Worm (Caenorhabditis elegans) whole organism, young adult: ENCODE data around the gene mam-4.
A peak's percentile ranks its signal among the peaks of the same experiment; 100 is the strongest.

Source experiments
- B0336.3 ChIP-seq: fragments of 200-800 bp; sonication (Bioruptor generic); IDR thresholded peaks from 2 replicates; pipeline ENCODE4 v1.3.6; 2022; ENCODE audit warnings: missing genetic modification characterization, missing compliant biosample characterization
- F37B4.10 ChIP-seq: fragments of 200-800 bp; sonication (Bioruptor generic); IDR thresholded peaks from 2 replicates; pipeline ENCODE4 v1.3.6; 2022; ENCODE audit warnings: missing genetic modification characterization, missing compliant biosample characterization
- F49E8.2 ChIP-seq: sonication (generic microtip); optimal IDR thresholded peaks from 3 replicates; lab custom pipeline; 2017; ENCODE audit warnings: missing genetic modification characterization, mild to moderate bottlenecking, missing compliant biosample characterization, antibody characterized with exemption, moderate library complexity; ENCODE audit not compliant: insufficient read depth
- Y53G8AR.9 ChIP-seq: fragments of 200-800 bp; sonication (Bioruptor generic); conservative IDR thresholded peaks from 2 replicates; pipeline ENCODE4 v1.3.6; 2022; ENCODE audit warnings: missing genetic modification reagents, missing genetic modification characterization, missing compliant biosample characterization
- Y67H2A.10 ChIP-seq: fragments of 200-800 bp; sonication (Bioruptor generic); conservative IDR thresholded peaks from 2 replicates; pipeline ENCODE4 v1.3.6; 2022; ENCODE audit warnings: missing genetic modification reagents, missing genetic modification characterization, missing compliant biosample characterization
- aptf-3 ChIP-seq: fragments of 200-800 bp; sonication (Bioruptor generic); IDR thresholded peaks from 2 replicates; pipeline ENCODE4 v1.3.6; 2022; ENCODE audit warnings: missing genetic modification characterization, missing compliant biosample characterization
- atf-7 ChIP-seq: sonication (generic microtip); optimal IDR thresholded peaks from 2 replicates; lab custom pipeline; 2017; ENCODE audit warnings: mild to moderate bottlenecking, missing genetic modification characterization, missing compliant biosample characterization
- athp-1 ChIP-seq: sonication (generic microtip); optimal IDR thresholded peaks from 2 replicates; lab custom pipeline; 2017; ENCODE audit warnings: mild to moderate bottlenecking, missing genetic modification characterization, missing compliant biosample characterization
- attf-6 ChIP-seq: fragments of 200-800 bp; sonication (Bioruptor generic); IDR thresholded peaks from 2 replicates; pipeline ENCODE4 v1.3.6; 2022; ENCODE audit warnings: missing genetic modification reagents, missing genetic modification characterization, missing compliant biosample characterization
- cebp-2 ChIP-seq: fragments of 200-800 bp; sonication (Bioruptor generic); IDR thresholded peaks from 2 replicates; pipeline ENCODE4 v1.3.6; 2022; ENCODE audit warnings: missing genetic modification characterization, missing compliant biosample characterization
- ceh-100 ChIP-seq: fragments of 200-800 bp; sonication (Bioruptor generic); IDR thresholded peaks from 2 replicates; pipeline ENCODE4 v1.3.6; 2022; ENCODE audit warnings: missing genetic modification reagents, missing genetic modification characterization, missing compliant biosample characterization
- ceh-40 ChIP-seq: fragments of 200-800 bp; sonication (Bioruptor generic); IDR thresholded peaks from 2 replicates; pipeline ENCODE4 v1.3.6; 2022; ENCODE audit warnings: missing genetic modification characterization, missing compliant biosample characterization
- dpff-1 ChIP-seq: sonication (generic microtip); optimal IDR thresholded peaks from 2 replicates; lab custom pipeline; 2017; ENCODE audit warnings: mild to moderate bottlenecking, missing genetic modification characterization, missing compliant biosample characterization
- dpl-1 ChIP-seq: fragments of 150-350 bp; optimal IDR thresholded peaks from 2 replicates; lab custom pipeline; 2014; ENCODE audit warnings: missing biosample characterization, missing genetic modification reagents, missing genetic modification characterization
- ekl-4 ChIP-seq: fragments of 200-800 bp; sonication (Bioruptor generic); IDR thresholded peaks from 2 replicates; pipeline ENCODE4 v1.3.6; 2022; ENCODE audit warnings: missing genetic modification reagents, missing genetic modification characterization, missing compliant biosample characterization
- ets-4 ChIP-seq: fragments of 200-800 bp; sonication (Bioruptor generic); optimal IDR thresholded peaks from 2 replicates; lab custom pipeline; 2018; ENCODE audit warnings: mild to moderate bottlenecking, missing genetic modification characterization, missing compliant biosample characterization
- hlh-26 ChIP-seq: fragments of 200-800 bp; sonication (Bioruptor generic); conservative IDR thresholded peaks from 2 replicates; pipeline ENCODE4 v1.3.6; 2022; ENCODE audit warnings: missing genetic modification reagents, missing genetic modification characterization, missing compliant biosample characterization
- hmg-1.2 ChIP-seq: fragments of 200-800 bp; sonication (Bioruptor generic); IDR thresholded peaks from 2 replicates; pipeline ENCODE4 v1.3.6; 2022; ENCODE audit warnings: missing genetic modification reagents, missing genetic modification characterization, missing compliant biosample characterization
- lag-1 ChIP-seq: fragments of 200-800 bp; sonication (Bioruptor generic); IDR thresholded peaks from 2 replicates; pipeline ENCODE4 v1.3.6; 2022; ENCODE audit warnings: missing genetic modification reagents, missing genetic modification characterization, missing compliant biosample characterization
- lin-35 ChIP-seq, 3 experiments: fragments of 150-350 bp in 2 of 3; sonication (generic microtip) in 1 of 3; optimal IDR thresholded peaks; 2 replicates each; lab custom pipeline; 2014 to 2018; ENCODE audit warnings: missing biosample characterization in 3 of 3, missing genetic modification characterization in 3 of 3, missing genetic modification reagents in 3 of 3
- lin-40 ChIP-seq: sonication (generic microtip); optimal IDR thresholded peaks from 2 replicates; lab custom pipeline; 2016; ENCODE audit warnings: missing genetic modification characterization, mild to moderate bottlenecking, missing compliant biosample characterization, missing genotype, missing genetic modification reagents
- lir-1 ChIP-seq: fragments of 200-800 bp; sonication (Bioruptor generic); conservative IDR thresholded peaks from 2 replicates; pipeline ENCODE4 v1.3.6; 2022; ENCODE audit warnings: missing genetic modification reagents, missing genetic modification characterization, missing compliant biosample characterization
- lsl-1 ChIP-seq: fragments of 200-800 bp; sonication (Bioruptor generic); optimal IDR thresholded peaks from 2 replicates; lab custom pipeline; 2018; ENCODE audit warnings: mild to moderate bottlenecking, missing genetic modification characterization, moderate library complexity, missing compliant biosample characterization
- madf-10 ChIP-seq: sonication (generic microtip); optimal IDR thresholded peaks from 2 replicates; lab custom pipeline; 2016; ENCODE audit warnings: mild to moderate bottlenecking, missing genetic modification characterization, missing compliant biosample characterization
- madf-3 ChIP-seq: fragments of 200-800 bp; sonication (Bioruptor generic); IDR thresholded peaks from 2 replicates; pipeline ENCODE4 v1.3.6; 2022; ENCODE audit warnings: missing genetic modification reagents, missing genetic modification characterization, missing compliant biosample characterization
- madf-8 ChIP-seq: fragments of 200-800 bp; sonication (Bioruptor generic); conservative IDR thresholded peaks from 2 replicates; pipeline ENCODE4 v1.3.6; 2022; ENCODE audit warnings: missing genetic modification reagents, missing genetic modification characterization, missing compliant biosample characterization
- nhr-120 ChIP-seq: fragments of 200-800 bp; sonication (Bioruptor generic); IDR thresholded peaks from 2 replicates; pipeline ENCODE4 v1.3.6; 2022; ENCODE audit warnings: missing genetic modification characterization, missing compliant biosample characterization
- nhr-179 ChIP-seq: sonication (generic microtip); optimal IDR thresholded peaks from 2 replicates; lab custom pipeline; 2016; ENCODE audit warnings: mild to moderate bottlenecking, missing genetic modification characterization, missing compliant biosample characterization
- nhr-80 ChIP-seq: sonication (generic microtip); optimal IDR thresholded peaks from 2 replicates; lab custom pipeline; 2016; ENCODE audit warnings: missing genetic modification characterization, missing compliant biosample characterization
- nhr-90 ChIP-seq: sonication (generic microtip); optimal IDR thresholded peaks from 2 replicates; lab custom pipeline; 2016; ENCODE audit warnings: missing genotype, mild to moderate bottlenecking, missing genetic modification characterization, missing compliant biosample characterization
- pbrm-1 ChIP-seq: fragments of 200-800 bp; sonication (Bioruptor generic); IDR thresholded peaks from 2 replicates; pipeline ENCODE4 v1.3.6; 2022; ENCODE audit warnings: missing genetic modification reagents, missing genetic modification characterization, missing compliant biosample characterization
- rec-8 ChIP-seq, 2 experiments: sonication (generic microtip); optimal IDR thresholded peaks; 2 replicates each; lab custom pipeline; 2016; ENCODE audit warnings: mild to moderate bottlenecking in 2 of 2, missing genetic modification characterization in 2 of 2, missing genetic modification reagents in 2 of 2, missing genotype in 2 of 2, missing biosample characterization in 1 of 2, missing compliant biosample characterization in 1 of 2, moderate library complexity in 1 of 2
- rpc-1 ChIP-seq, 2 experiments: fragments of 150-350 bp in 1 of 2; sonication (generic microtip) in 1 of 2; optimal IDR thresholded peaks; 2 replicates each; lab custom pipeline; 2014 to 2018; ENCODE audit warnings: missing biosample characterization in 1 of 2, missing genetic modification characterization in 1 of 2, missing genetic modification reagents in 1 of 2, missing genotype in 1 of 2
- sdz-38 ChIP-seq: sonication (generic microtip); optimal IDR thresholded peaks from 2 replicates; lab custom pipeline; 2016; ENCODE audit warnings: missing genotype, missing genetic modification characterization, missing compliant biosample characterization
- sea-2 ChIP-seq: fragments of 200-800 bp; sonication (Bioruptor generic); IDR thresholded peaks from 2 replicates; pipeline ENCODE4 v1.3.6; 2022; ENCODE audit warnings: missing genetic modification characterization, missing compliant biosample characterization
- snpc-1.1 ChIP-seq: sonication (generic microtip); optimal IDR thresholded peaks from 2 replicates; lab custom pipeline; 2017; ENCODE audit warnings: missing genetic modification characterization, mild to moderate bottlenecking, missing compliant biosample characterization, antibody characterized with exemption, moderate library complexity, missing genotype, missing genetic modification reagents; ENCODE audit not compliant: insufficient read depth
- snpc-3.4 ChIP-seq: sonication (generic microtip); optimal IDR thresholded peaks from 2 replicates; lab custom pipeline; 2017; ENCODE audit warnings: missing genetic modification characterization, mild to moderate bottlenecking, missing compliant biosample characterization, antibody characterized with exemption, moderate library complexity, missing genotype, missing genetic modification reagents
- snpc-4 ChIP-seq, 5 experiments: fragments of 150-350 bp in 1 of 5; sonication (generic microtip) in 4 of 5; optimal IDR thresholded peaks; 2 replicates each; lab custom pipeline; 2014 to 2018; ENCODE audit warnings: missing genetic modification characterization in 5 of 5, missing biosample characterization in 3 of 5, antibody characterized with exemption in 2 of 5, mild to moderate bottlenecking in 2 of 5, missing compliant biosample characterization in 2 of 5, missing genotype in 2 of 5, moderate library complexity in 2 of 5, missing genetic modification reagents in 1 of 5
- sptf-2 ChIP-seq: fragments of 200-800 bp; sonication (Bioruptor generic); optimal IDR thresholded peaks from 2 replicates; lab custom pipeline; 2018; ENCODE audit warnings: mild to moderate bottlenecking, missing genetic modification characterization, missing compliant biosample characterization
- tbx-9 ChIP-seq: sonication (generic microtip); optimal IDR thresholded peaks from 2 replicates; lab custom pipeline; 2016; ENCODE audit warnings: borderline replicate concordance, missing genetic modification characterization, inconsistent platforms, missing compliant biosample characterization
- tlf-1 ChIP-seq: fragments of 200-800 bp; sonication (Bioruptor generic); optimal IDR thresholded peaks from 2 replicates; lab custom pipeline; 2018; ENCODE audit warnings: mild to moderate bottlenecking, missing genetic modification characterization, missing compliant biosample characterization
- zfh-2 ChIP-seq: fragments of 200-800 bp; sonication (Bioruptor generic); conservative IDR thresholded peaks from 2 replicates; pipeline ENCODE4 v1.3.6; 2022; ENCODE audit warnings: missing genetic modification reagents, missing genetic modification characterization, missing compliant biosample characterization
- zim-3 ChIP-seq: sonication (generic microtip); optimal IDR thresholded peaks from 2 replicates; lab custom pipeline; 2017; ENCODE audit warnings: mild to moderate bottlenecking, missing genetic modification characterization, moderate library complexity, missing compliant biosample characterization
- ztf-26 ChIP-seq: sonication (generic microtip); optimal IDR thresholded peaks from 2 replicates; lab custom pipeline; 2017; ENCODE audit warnings: missing genetic modification characterization, missing compliant biosample characterization
- ztf-28 ChIP-seq: fragments of 200-800 bp; sonication (Bioruptor generic); IDR thresholded peaks from 2 replicates; pipeline ENCODE4 v1.3.6; 2022; ENCODE audit warnings: missing genetic modification reagents, missing genetic modification characterization, missing compliant biosample characterization
- ztf-3 ChIP-seq: fragments of 200-800 bp; sonication (Bioruptor generic); optimal IDR thresholded peaks from 2 replicates; lab custom pipeline; 2018; ENCODE audit warnings: mild to moderate bottlenecking, missing genetic modification characterization, missing compliant biosample characterization
- ztf-6 ChIP-seq: fragments of 200-800 bp; sonication (Bioruptor generic); IDR thresholded peaks from 2 replicates; pipeline ENCODE4 v1.3.6; 2022; ENCODE audit warnings: missing genetic modification reagents, missing genetic modification characterization, missing compliant biosample characterization

Gene mam-4

DNA sequence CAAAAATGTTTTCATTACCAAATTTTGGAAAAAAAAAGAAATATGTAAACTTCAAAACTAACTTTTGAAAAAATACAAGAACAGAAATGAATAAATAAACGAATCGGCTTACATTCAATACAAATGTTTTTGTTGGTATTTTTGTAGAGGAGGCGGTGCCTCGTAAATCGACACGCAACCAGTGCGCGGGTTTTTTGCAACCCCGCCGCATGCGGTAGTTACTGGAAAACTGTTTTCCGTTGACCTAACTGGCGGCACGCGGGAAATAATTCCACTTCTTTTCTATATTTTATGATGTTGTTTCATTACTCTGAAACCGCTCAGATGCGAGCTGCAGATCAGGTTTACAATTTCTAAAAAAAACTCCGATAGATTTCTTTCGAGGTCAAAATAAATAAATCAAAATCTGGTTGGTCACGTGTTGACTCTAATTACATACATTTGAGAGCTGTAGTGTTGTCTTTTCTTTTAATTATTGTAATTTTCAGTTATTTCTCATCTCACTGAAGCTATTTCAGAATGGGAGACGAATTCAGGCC lies 8.7 kb upstream of the mam-4 start, which contains the start of the genes dvc-1 and ima-1 (continued):
- TF ChIP-seq sea-2 (no peak), ztf-28 (0 out of 2 replicates have a peak, but pooled peaks have one; percentile 43), ets-4 (GFP tag; lab: Kevin White, UChicago) (no peak), ztf-6 (GFP tag; lab: Robert Waterston, UW) (no peak), lag-1 (GFP tag; lab: Robert Waterston, UW) (no peak), ekl-4 (peak; percentile 84), cebp-2 (GFP tag; lab: Robert Waterston, UW) (no peak), aptf-3 (GFP tag; lab: Robert Waterston, UW) (no peak), nhr-90 (tag; lab: Kevin White, UChicago) (no peak), tlf-1 (GFP tag; lab: Kevin White, UChicago) (peak; percentile 89), ceh-100 (GFP tag; lab: Robert Waterston, UW) (peak; percentile 86), atf-7 (no peak), ztf-3 (no peak), sptf-2 (no peak), rec-8 (tag; optimal IDR thresholded peaks at IDR 0.05; lab: Kevin White, UChicago) (no peak), Y53G8AR.9 (GFP tag; lab: Robert Waterston, UW) (peak; percentile 60), lsl-1 (GFP tag; lab: Kevin White, UChicago) (peak; percentile 81), B0336.3 (GFP tag; lab: Robert Waterston, UW) (peak; percentile 92), F37B4.10 (0 out of 2 replicates have a peak, but pooled peaks have one; percentile 49), dpl-1 (GFP tag; lab: Kevin White, UChicago) (peak; percentile 88), athp-1 (tag; lab: Kevin White, UChicago) (peak; percentile 80), lir-1 (GFP tag; lab: Robert Waterston, UW) (no peak), zfh-2 (GFP tag; lab: Robert Waterston, UW) (no peak), sdz-38 (no peak), hmg-1.2 (GFP tag; lab: Robert Waterston, UW) (peak; percentile 70; the same call in 1 of the 2 replicates), zim-3 (tag; lab: Kevin White, UChicago) (no peak), pbrm-1 (GFP tag; lab: Robert Waterston, UW) (peak; percentile 60), snpc-4 (GFP tag; optimal IDR thresholded peaks at IDR 0.05; lab: Kevin White, UChicago) (peak; percentile 45), snpc-4 (tag; optimal IDR thresholded peaks at IDR 0.05; lab: Kevin White, UChicago) (peak; percentile 38 to 79 (median 64)), attf-6 (GFP tag; lab: Robert Waterston, UW) (peak; percentile 51; the same call in 1 of the 2 replicates), nhr-179 (no peak), hlh-26 (GFP tag; lab: Robert Waterston, UW) (no peak), nhr-120 (GFP tag; lab: Robert Waterston, UW) (no peak), tbx-9 (tag; lab: Kevin White, UChicago) (no peak), snpc-1.1 (tag; lab: Kevin White, UChicago) (peak; percentile 37), nhr-80 (tag; lab: Kevin White, UChicago) (peak; percentile 45), lin-35 (GFP tag; optimal IDR thresholded peaks at IDR 0.05; lab: Kevin White, UChicago) (peak; percentile 8 to 59 (median 43)), madf-8 (GFP tag; lab: Robert Waterston, UW) (peak; percentile 93), lin-40 (tag; lab: Kevin White, UChicago) (no peak), Y67H2A.10 (GFP tag; lab: Robert Waterston, UW) (peak; percentile 77), snpc-3.4 (tag; lab: Kevin White, UChicago) (peak; percentile 76), ceh-40 (GFP tag; lab: Robert Waterston, UW) (0 out of 2 replicates have a peak, but pooled peaks have one; percentile 41), ztf-26 (tag; lab: Kevin White, UChicago) (no peak), madf-10 (tag; lab: Kevin White, UChicago) (no peak), dpff-1 (tag; lab: Kevin White, UChicago) (no peak), F49E8.2 (peak; percentile 66), madf-3 (GFP tag; lab: Robert Waterston, UW) (peak; percentile 92), rpc-1 (optimal IDR thresholded peaks at IDR 0.05; lab: Kevin White, UChicago) (peak; percentile 33), rpc-1 (tag; optimal IDR thresholded peaks at IDR 0.05; lab: Kevin White, UChicago) (no peak)
